Worm (Caenorhabditis elegans): Measurements from ENCODE around the gene T26H5.4.

Gene T26H5.4

DNA sequence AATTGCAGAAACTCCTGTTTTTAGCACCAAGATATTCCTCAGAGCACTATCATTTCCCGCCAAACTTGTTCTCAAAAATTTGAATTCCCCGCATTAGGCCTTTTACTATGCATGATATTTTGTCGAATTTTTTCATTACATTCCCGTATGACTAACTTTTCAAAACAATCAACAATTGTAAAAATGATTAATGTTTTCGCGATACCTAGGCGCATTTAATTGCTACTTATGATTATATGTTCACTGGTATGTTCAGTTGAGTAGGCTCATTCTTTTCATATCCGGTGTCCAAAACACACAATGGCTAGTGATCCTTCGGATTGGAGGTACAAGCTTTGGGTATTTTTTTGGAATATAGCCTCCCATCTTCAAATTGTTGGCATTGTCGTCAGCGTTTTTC, 39.3 kb upstream of the T26H5.4 start, which contains the start of gene srw-21:
srw-21 (plus strand) TSS at position 301 of the 400 bp plus-strand sequence.
- TF ChIP-seq ztf-25 (GFP tag; IDR thresholded peaks at IDR 0.05) = no peak
- TF ChIP-seq nfya-2 (GFP tag; IDR thresholded peaks at IDR 0.05) = no peak

DNA sequence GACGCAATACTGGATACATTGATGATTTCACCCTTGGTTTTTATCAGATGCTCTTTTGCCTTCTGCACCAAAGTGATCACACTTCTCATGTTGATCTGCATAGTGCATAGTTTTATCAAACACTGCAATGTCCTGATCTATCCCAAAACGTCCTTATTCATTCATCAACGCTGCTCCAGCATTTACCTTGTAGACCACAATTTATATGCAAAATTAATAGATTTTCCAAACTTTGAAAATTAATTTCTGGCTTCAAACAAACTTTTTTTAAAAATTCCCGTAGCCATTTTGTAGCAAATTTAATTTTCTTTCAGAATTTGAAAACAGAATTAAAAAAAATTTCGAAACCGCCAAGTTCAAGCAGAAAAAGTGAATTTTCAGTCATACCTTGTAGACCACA, 36.0 kb upstream of the T26H5.4 start, which contains the start of gene C06B8.3:
C06B8.3 (minus strand) TSS at position 101 of the 400 bp plus-strand sequence.
- no peak for TF ChIP-seq F37B4.10 (GFP tag; IDR thresholded peaks at IDR 0.05)
- TF ChIP-seq K11D2.4 (GFP tag; IDR thresholded peaks at IDR 0.05) = no peak
- TF ChIP-seq atf-7 (tag; optimal IDR thresholded peaks at IDR 0.05) = no peak
- TF ChIP-seq madf-10 (tag; optimal IDR thresholded peaks at IDR 0.05) = no peak
- no peak for TF ChIP-seq mes-4 (tag; optimal IDR thresholded peaks at IDR 0.05)
- no peak for TF ChIP-seq unc-130 (GFP tag; optimal IDR thresholded peaks at IDR 0.05)
- no peak for TF ChIP-seq bed-2 (GFP tag; IDR thresholded peaks at IDR 0.05)

DNA sequence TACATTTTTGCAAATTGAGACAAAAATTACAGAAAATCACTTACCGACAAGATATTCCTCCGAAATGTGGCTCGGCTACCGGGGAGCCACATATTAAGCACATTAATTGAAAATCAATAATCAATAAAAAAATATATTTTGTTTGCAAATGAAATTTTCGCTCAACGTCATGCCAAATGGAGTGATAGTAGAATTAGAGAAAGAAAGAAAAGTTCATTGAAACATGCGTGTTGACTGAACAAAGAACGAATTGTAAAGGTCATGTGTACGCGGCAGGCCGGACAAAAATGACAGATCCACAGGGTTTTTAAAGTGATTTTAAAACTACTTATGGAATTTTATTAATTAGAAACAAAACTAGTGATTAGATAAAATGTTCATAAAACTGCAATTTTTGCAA, 35.1 kb upstream of the T26H5.4 start:
- TF ChIP-seq Y95B8A.8 (GFP tag; IDR thresholded peaks at IDR 0.05) = no peak
- peak; percentile 28 for TF ChIP-seq nhr-80 (tag; optimal IDR thresholded peaks at IDR 0.05)

DNA sequence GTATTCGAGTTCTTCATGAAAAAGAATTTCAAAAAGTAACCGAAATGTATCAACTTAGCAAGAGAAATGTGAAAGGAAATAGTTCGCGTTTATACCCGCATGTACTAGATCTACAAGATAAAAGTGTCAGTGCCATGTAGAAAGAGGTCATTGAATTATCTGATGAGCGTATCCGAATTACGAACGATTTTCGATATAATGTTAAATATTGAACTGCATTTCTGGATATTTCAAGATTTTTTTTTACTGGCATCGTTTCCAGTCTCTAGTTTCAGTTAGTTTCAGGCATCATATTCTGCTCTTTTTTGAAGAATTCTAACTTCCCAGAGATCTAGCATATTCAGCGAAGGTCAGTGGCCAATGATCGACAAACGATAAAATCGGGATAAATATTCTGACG, 32.9 kb upstream of the T26H5.4 start, which contains the start of gene nhr-150:
nhr-150 (minus strand) TSS at position 92 of the 400 bp plus-strand sequence.
- TF ChIP-seq pha-4 (tag; optimal IDR thresholded peaks at IDR 0.05) = no peak
- no peak for TF ChIP-seq mxl-1 (tag; optimal IDR thresholded peaks at IDR 0.05)
- TF ChIP-seq egrh-3 (GFP tag; IDR thresholded peaks at IDR 0.05) = no peak
- no peak for TF ChIP-seq Y53F4B.3 (GFP tag; IDR thresholded peaks at IDR 0.05)
- TF ChIP-seq nfyb-1 (GFP tag; IDR thresholded peaks at IDR 0.05) = no peak
- TF ChIP-seq unc-62 (GFP tag; optimal IDR thresholded peaks at IDR 0.05) = no peak
- no peak for TF ChIP-seq ceh-79 (tag; optimal IDR thresholded peaks at IDR 0.05)
- no peak for TF ChIP-seq ztf-26 (tag; optimal IDR thresholded peaks at IDR 0.05)
- TF ChIP-seq lsl-1 (GFP tag; optimal IDR thresholded peaks at IDR 0.05) = no peak
- TF ChIP-seq dpl-1 (GFP tag; optimal IDR thresholded peaks at IDR 0.05) = no peak
- TF ChIP-seq cebp-1 (GFP tag; IDR thresholded peaks at IDR 0.05) = no peak
- no peak for TF ChIP-seq cebp-1 (tag; optimal IDR thresholded peaks at IDR 0.05)
- no peak for TF ChIP-seq die-1 (tag; optimal IDR thresholded peaks at IDR 0.05)
- TF ChIP-seq hmg-20 (GFP tag; IDR thresholded peaks at IDR 0.05) = no peak
- no peak for TF ChIP-seq K12H6.12 (tag; optimal IDR thresholded peaks at IDR 0.05)
- no peak for TF ChIP-seq rpc-1 (optimal IDR thresholded peaks at IDR 0.05)
- TF ChIP-seq rpc-1 (tag; optimal IDR thresholded peaks at IDR 0.05) = no peak
- no peak for TF ChIP-seq chd-7 (tag; optimal IDR thresholded peaks at IDR 0.05)
- TF ChIP-seq ceh-91 (GFP tag; IDR thresholded peaks at IDR 0.05) = no peak
- TF ChIP-seq C06A6.2 (GFP tag; conservative IDR thresholded peaks at IDR 0.05) = no peak

DNA sequence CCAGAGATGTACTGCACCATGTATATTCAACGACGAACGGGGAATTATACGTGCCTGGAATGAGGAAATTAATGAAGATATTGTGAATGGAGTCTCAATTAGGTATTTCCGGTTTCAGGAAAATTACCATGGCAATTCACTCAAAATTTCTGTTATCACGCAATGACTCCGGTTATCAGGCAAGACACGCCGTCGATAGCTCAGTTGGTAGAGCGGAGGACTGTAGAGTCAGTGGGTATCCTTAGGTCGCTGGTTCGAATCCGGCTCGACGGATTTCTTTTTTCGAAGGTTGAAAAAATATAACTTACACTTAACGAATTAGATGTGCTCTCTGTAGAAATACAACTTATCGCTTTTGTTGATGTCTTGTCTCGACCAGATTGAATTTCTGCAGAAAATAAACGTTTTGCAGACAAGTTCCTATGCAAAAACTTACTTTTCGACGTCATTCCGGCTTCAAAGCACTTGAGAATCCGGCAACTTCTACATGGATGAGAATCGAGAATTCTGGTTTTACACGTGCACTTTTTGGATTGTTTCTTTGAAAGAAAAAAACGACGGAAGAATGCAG, 32.1 kb upstream of the T26H5.4 start:
- TF ChIP-seq madf-6 (GFP tag; IDR thresholded peaks at IDR 0.05) (peak; percentile 40; the same call in 1 of the 2 replicates), D2030.7 (GFP tag; IDR thresholded peaks at IDR 0.05) (peak; percentile 40), snpc-4 (GFP tag; optimal IDR thresholded peaks at IDR 0.05) (peak; percentile 11), snpc-4 (tag; optimal IDR thresholded peaks at IDR 0.05) (no peak), rec-8 (tag; optimal IDR thresholded peaks at IDR 0.05) (no peak), repo-1 (tag; optimal IDR thresholded peaks at IDR 0.05) (no peak), somi-1 (GFP tag; optimal IDR thresholded peaks at IDR 0.05) (no peak), nhr-90 (tag; optimal IDR thresholded peaks at IDR 0.05) (peak; percentile 52), hmg-1.2 (GFP tag; IDR thresholded peaks at IDR 0.05) (peak; percentile 28), him-1 (tag; optimal IDR thresholded peaks at IDR 0.05) (peak; percentile 57), die-1 (tag; optimal IDR thresholded peaks at IDR 0.05) (peak; percentile 59), rpc-1 (optimal IDR thresholded peaks at IDR 0.05) (peak; percentile 60), rpc-1 (tag; optimal IDR thresholded peaks at IDR 0.05) (peak; percentile 76), ztf-18 (tag; optimal IDR thresholded peaks at IDR 0.05) (peak; percentile 29), B0261.1 (tag; optimal IDR thresholded peaks at IDR 0.05) (peak; percentile 53), rcor-1 (GFP tag; IDR thresholded peaks at IDR 0.05) (peak; percentile 26; the same call in 1 of the 2 replicates), ama-1 (optimal IDR thresholded peaks at IDR 0.05) (no peak), ama-1 (GFP tag; optimal IDR thresholded peaks at IDR 0.05) (peak in 1 of 2 experiments; percentile 47)
